Worm (Caenorhabditis elegans): ENCODE results near the gene C07D10.5.

The C07D10.5 gene

DNA sequence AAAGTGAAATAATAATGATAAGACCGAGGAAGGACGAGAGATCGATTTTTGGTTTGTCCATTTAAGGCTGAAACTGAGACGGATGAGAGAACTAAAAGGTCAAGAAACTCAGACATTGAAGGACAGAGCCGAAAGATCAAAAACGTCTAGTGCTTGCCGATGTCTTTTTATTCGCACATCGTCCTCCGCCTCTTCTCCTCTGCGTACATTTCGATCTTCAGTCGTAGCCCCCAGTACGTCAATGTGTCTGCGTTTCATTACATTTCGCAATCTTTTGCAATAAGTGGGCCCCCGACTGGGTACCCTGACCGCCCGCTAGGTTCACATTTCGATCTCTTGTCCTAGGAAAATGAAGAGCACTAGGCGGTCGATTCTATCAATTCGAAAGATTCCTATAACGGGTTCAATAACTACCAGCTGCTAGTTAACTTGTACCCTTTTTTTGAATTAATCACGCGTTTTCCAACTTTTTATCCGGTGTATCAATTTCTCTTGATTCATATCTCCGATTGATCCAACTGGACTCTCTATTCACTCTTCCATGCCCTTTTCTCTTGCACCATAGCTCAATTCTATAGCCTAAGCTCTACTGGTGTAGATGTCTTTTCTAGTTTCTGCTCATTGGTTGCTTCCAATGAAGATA lies 10.8 kb downstream of the C07D10.5 start (continued):
- TF ChIP-seq ceh-31 (tag; optimal IDR thresholded peaks at IDR 0.05), result peak; percentile 31

DNA sequence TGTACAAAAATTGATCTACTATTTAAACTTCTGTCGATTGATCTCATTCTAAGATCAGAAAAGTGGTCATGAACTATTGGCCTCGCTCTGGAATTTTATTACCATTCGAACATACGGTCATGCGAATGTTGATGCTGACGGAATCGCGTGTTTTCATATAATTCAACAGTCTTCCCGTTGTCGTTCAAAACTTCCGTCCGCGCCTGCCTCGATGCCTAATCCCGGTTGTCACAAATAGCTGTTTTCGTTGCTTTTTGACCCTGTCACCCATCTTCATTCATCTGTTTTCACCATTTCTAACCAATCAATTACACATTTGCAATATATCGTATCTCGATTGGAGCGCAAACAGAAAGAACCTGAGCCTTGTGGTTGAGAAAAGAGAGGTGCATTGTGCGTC lies 12.0 kb downstream of the C07D10.5 start:
- no peak for TF ChIP-seq hlh-6 (tag; optimal IDR thresholded peaks at IDR 0.05)
- TF ChIP-seq lin-11 (tag; optimal IDR thresholded peaks at IDR 0.05), result no peak
- TF ChIP-seq dve-1 (tag; optimal IDR thresholded peaks at IDR 0.05), result no peak
- TF ChIP-seq ceh-6 (GFP tag; optimal IDR thresholded peaks at IDR 0.05), result no peak
- TF ChIP-seq zip-5 (tag; optimal IDR thresholded peaks at IDR 0.05), result no peak
- no peak for TF ChIP-seq ceh-31 (tag; optimal IDR thresholded peaks at IDR 0.05)
- no peak for TF ChIP-seq gmeb-2 (tag; optimal IDR thresholded peaks at IDR 0.05)
- TF ChIP-seq ceh-48 (tag; optimal IDR thresholded peaks at IDR 0.05), result no peak
- TF ChIP-seq C38D4.7 (GFP tag; optimal IDR thresholded peaks at IDR 0.05), result no peak
- no peak for TF ChIP-seq rnt-1 (tag; optimal IDR thresholded peaks at IDR 0.05)

DNA sequence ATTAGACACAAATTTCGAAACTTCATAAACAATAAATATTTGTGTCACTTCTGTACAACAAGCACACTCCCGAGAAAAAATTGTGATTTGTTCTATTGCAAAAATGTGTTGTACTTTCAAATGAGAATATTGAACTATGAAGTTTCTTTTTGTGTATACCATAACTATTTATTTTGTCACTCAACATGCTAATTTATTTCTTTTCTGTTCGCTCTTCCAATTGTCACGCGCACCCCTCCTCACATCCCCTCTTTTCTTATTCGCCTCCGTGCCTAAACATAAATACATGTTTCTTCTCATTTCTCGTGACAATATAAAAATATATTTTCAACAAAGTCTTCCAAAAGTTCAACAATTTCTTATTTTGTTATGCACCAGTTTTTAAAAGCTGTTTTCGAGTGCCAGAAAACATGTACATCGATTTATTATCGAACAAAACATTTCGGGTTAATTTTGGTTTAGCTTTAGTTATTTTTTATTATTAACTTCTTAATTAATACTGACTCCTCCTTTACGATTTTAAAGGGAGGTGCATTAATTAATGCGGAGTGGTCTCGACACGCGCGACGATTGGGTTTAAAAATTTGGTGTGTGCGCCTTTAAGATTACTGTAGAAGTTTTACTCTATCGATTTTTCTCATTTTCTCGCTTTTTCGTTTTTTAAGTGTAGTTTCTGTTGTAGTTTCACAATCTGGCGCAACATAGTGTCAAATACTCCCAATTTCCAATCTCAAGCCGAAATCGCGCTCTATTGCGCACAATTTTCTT lies 12.7 kb downstream of the C07D10.5 start:
- TF ChIP-seq ceh-14 (tag; optimal IDR thresholded peaks at IDR 0.05), result no peak
- TF ChIP-seq unc-3 (GFP tag; conservative IDR thresholded peaks at IDR 0.05), result no peak
- TF ChIP-seq unc-3 (tag; optimal IDR thresholded peaks at IDR 0.05), result no peak
- no peak for TF ChIP-seq ceh-45 (GFP tag; IDR thresholded peaks at IDR 0.05)
- TF ChIP-seq dmd-4 (tag; optimal IDR thresholded peaks at IDR 0.05; ENCODE audit: borderline replicate concordance), result no peak
- TF ChIP-seq lim-6 (tag; optimal IDR thresholded peaks at IDR 0.05), result no peak
- TF ChIP-seq F13H6.1 (tag; optimal IDR thresholded peaks at IDR 0.05), result no peak
- TF ChIP-seq ceh-24 (tag; optimal IDR thresholded peaks at IDR 0.05), result no peak
- TF ChIP-seq hlh-8 (tag; optimal IDR thresholded peaks at IDR 0.05), result no peak
- TF ChIP-seq hlh-15 (tag; optimal IDR thresholded peaks at IDR 0.05), result no peak
- no peak for TF ChIP-seq C38D4.7 (GFP tag; optimal IDR thresholded peaks at IDR 0.05)
- TF ChIP-seq pqm-1 (tag; optimal IDR thresholded peaks at IDR 0.05), result no peak

DNA sequence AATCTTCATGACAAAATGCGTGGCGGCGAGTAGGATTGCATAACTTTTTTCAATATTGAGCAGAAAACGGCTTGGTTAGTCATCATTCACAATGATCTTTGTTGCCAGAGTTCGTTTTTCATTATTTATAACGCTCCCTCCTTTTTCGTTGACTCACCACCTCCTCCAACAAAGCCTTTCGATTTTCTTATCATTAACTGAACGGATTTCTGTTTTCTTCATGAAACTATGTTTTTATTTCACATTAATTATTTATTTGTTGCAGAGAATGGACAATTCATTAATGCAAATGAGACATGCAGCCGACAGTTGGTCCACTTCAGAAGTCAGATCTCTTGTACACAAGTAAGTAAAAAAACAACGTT lies 13.3 kb downstream of the C07D10.5 start, which contains the start of gene bath-44:
TSS of gene bath-44 (plus strand) at position 266 of the 365 bp plus-strand sequence.
- TF ChIP-seq ceh-14 (tag; optimal IDR thresholded peaks at IDR 0.05), result no peak
- no peak for TF ChIP-seq pax-1 (tag; optimal IDR thresholded peaks at IDR 0.05)
- TF ChIP-seq sdc-2 (tag; optimal IDR thresholded peaks at IDR 0.05), result no peak
- no peak for TF ChIP-seq ceh-18 (tag; optimal IDR thresholded peaks at IDR 0.05)
- TF ChIP-seq ceh-24 (tag; optimal IDR thresholded peaks at IDR 0.05), result no peak
- TF ChIP-seq K02D7.2 (tag; optimal IDR thresholded peaks at IDR 0.05), result no peak

DNA sequence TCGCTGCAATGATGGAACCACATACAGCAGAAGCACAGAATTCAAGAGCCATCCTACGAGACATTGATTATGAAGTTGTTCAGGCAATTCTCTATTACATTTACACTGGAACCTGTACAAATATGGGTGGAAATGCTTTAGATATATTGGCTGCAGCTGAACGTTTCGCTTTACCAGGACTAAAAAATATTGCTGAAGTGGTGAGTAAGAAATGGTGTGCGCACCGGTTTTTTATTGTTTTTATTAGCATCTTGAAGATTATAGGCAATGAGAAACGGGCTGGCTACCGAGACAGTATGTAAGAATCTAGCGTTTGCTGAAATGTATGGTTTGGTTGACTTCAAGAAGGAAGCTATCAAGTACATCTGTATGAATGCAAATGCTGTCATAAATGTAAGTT lies 14.7 kb downstream of the C07D10.5 start:
- no peak for TF ChIP-seq hlh-6 (tag; optimal IDR thresholded peaks at IDR 0.05)
- TF ChIP-seq sox-4 (tag; optimal IDR thresholded peaks at IDR 0.05), result no peak
- TF ChIP-seq fkh-10 (GFP tag; optimal IDR thresholded peaks at IDR 0.05), result no peak
- TF ChIP-seq unc-3 (GFP tag; conservative IDR thresholded peaks at IDR 0.05), result no peak
- no peak for TF ChIP-seq unc-3 (tag; optimal IDR thresholded peaks at IDR 0.05)
- TF ChIP-seq K09A11.1 (tag; optimal IDR thresholded peaks at IDR 0.05; ENCODE audit: insufficient read depth), result no peak
- no peak for TF ChIP-seq sox-2 (GFP tag; IDR thresholded peaks at IDR 0.05)
- no peak for TF ChIP-seq nhr-11 (tag; optimal IDR thresholded peaks at IDR 0.05)
- TF ChIP-seq ets-4 (tag; optimal IDR thresholded peaks at IDR 0.05), result no peak
- no peak for TF ChIP-seq odd-2 (tag; optimal IDR thresholded peaks at IDR 0.05)
- TF ChIP-seq syd-9 (tag; optimal IDR thresholded peaks at IDR 0.05), result no peak
- no peak for TF ChIP-seq ceh-2 (tag; optimal IDR thresholded peaks at IDR 0.05)
- no peak for TF ChIP-seq ceh-45 (GFP tag; IDR thresholded peaks at IDR 0.05)
- no peak for TF ChIP-seq Y22D7AL.16 (tag; optimal IDR thresholded peaks at IDR 0.05)
- TF ChIP-seq rnt-1 (tag; optimal IDR thresholded peaks at IDR 0.05), result no peak
- no peak for TF ChIP-seq ceh-9 (tag; optimal IDR thresholded peaks at IDR 0.05)
- TF ChIP-seq tbx-2 (tag; optimal IDR thresholded peaks at IDR 0.05), result no peak

Data from whole organism, late embryonic.